Fruit fly (Drosophila melanogaster) whole organism, wandering third instar larva: ENCODE results near the gene Dci.

Experiments
- CG32264 ChIP-seq: fragments of 200-800 bp; sonication (Bioruptor generic); optimal IDR thresholded peaks from 2 replicates; lab custom pipeline; 2016; ENCODE audit warnings: missing biosample characterization, missing genetic modification characterization
- Hr78 ChIP-seq: fragments of >200 bp; optimal IDR thresholded peaks from 2 replicates; lab custom pipeline; 2017; ENCODE audit warnings: missing biosample characterization, missing genetic modification characterization
- fru ChIP-seq: fragments of 200-800 bp; sonication (Bioruptor generic); optimal IDR thresholded peaks from 3 replicates; lab custom pipeline; 2016; ENCODE audit warnings: missing biosample characterization, mild to moderate bottlenecking, missing genetic modification characterization
- jim ChIP-seq: fragments of 175-275, 200-325 bp; sonication (Bioruptor generic); optimal IDR thresholded peaks from 2 replicates; lab custom pipeline; 2016; ENCODE audit warnings: missing biosample characterization, mild to moderate bottlenecking, missing genetic modification characterization
- rgr ChIP-seq: fragments of 200-800 bp; sonication (Bioruptor generic); optimal IDR thresholded peaks from 3 replicates; lab custom pipeline; 2016; ENCODE audit warnings: missing biosample characterization, mild to moderate bottlenecking, missing genetic modification characterization
- usp ChIP-seq: fragments of >200 bp; optimal IDR thresholded peaks from 2 replicates; lab custom pipeline; 2017; ENCODE audit warnings: missing biosample characterization, missing genetic modification characterization

dm6 chr3L:841260-841659 lies 9.9 kb upstream of the Dci start, which contains the start of the genes JMJD5 and Gr61a:
- TF ChIP-seq rgr (GFP tag; lab: Kevin White, UChicago) (no peak), CG32264 (GFP tag; lab: Kevin White, UChicago) (no peak), fru (GFP tag; lab: Kevin White, UChicago) (no peak), usp (GFP tag; lab: Kevin White, UChicago) (no peak), jim (no peak), Hr78 (GFP tag; lab: Kevin White, UChicago) (no peak)
